Fruit fly (Drosophila melanogaster): ENCODE measurements around the gene shep.
A peak's percentile ranks its signal among the peaks of the same experiment; 100 is the strongest.

The shep gene

dm6 chr3L:5182994-5183566, 94.7 kb downstream of the shep start (continued):
- no peak for TF ChIP-seq CG33557 (GFP tag; optimal IDR thresholded peaks at IDR 0.05)
- peak; percentile 20 for TF ChIP-seq cwo (GFP tag; optimal IDR thresholded peaks at IDR 0.05)
- no peak for TF ChIP-seq CG4404 (GFP tag; IDR thresholded peaks at IDR 0.05)
- no peak for TF ChIP-seq CG3407 (GFP tag; optimal IDR thresholded peaks at IDR 0.05)
- TF ChIP-seq H15 (GFP tag; IDR thresholded peaks at IDR 0.05): no peak
- TF ChIP-seq luna (GFP tag; optimal IDR thresholded peaks at IDR 0.05): no peak
- no peak for TF ChIP-seq jing (GFP tag; optimal IDR thresholded peaks at IDR 0.05)
- no peak for TF ChIP-seq CG15601 (tag; optimal IDR thresholded peaks at IDR 0.05)
- peak; percentile 8 for TF ChIP-seq az2 (GFP tag; optimal IDR thresholded peaks at IDR 0.05)
- no peak for TF ChIP-seq chn (GFP tag; optimal IDR thresholded peaks at IDR 0.05)
- no peak for TF ChIP-seq CG34422 (GFP tag; IDR thresholded peaks at IDR 0.05)
- no peak for TF ChIP-seq NC2β (GFP tag; optimal IDR thresholded peaks at IDR 0.05)
- no peak for TF ChIP-seq C15 (GFP tag; IDR thresholded peaks at IDR 0.05)
- no peak for TF ChIP-seq caup (GFP tag; optimal IDR thresholded peaks at IDR 0.05; ENCODE audit: severe bottlenecking)
- no peak for TF ChIP-seq hbn (GFP tag; IDR thresholded peaks at IDR 0.05; ENCODE audit: partially characterized antibody)
- TF ChIP-seq pita (GFP tag; optimal IDR thresholded peaks at IDR 0.05): no peak
- no peak for TF ChIP-seq br (optimal IDR thresholded peaks at IDR 0.05)
- TF ChIP-seq aop (GFP tag; IDR thresholded peaks at IDR 0.05): no peak
- peak; percentile 15 for TF ChIP-seq CG1647 (GFP tag; optimal IDR thresholded peaks at IDR 0.05)
- no peak for TF ChIP-seq schlank (tag; optimal IDR thresholded peaks at IDR 0.05)
- TF ChIP-seq Stat92E (GFP tag; optimal IDR thresholded peaks at IDR 0.05): no peak
- TF ChIP-seq CG2199 (GFP tag; IDR thresholded peaks at IDR 0.05): no peak
- peak; percentile 3 for TF ChIP-seq sd (tag; optimal IDR thresholded peaks at IDR 0.05)
- TF ChIP-seq grn (GFP tag; optimal IDR thresholded peaks at IDR 0.05): no peak
- TF ChIP-seq Bteb2 (GFP tag; optimal IDR thresholded peaks at IDR 0.05): no peak
- TF ChIP-seq CG10462 (GFP tag; optimal IDR thresholded peaks at IDR 0.05): no peak
- TF ChIP-seq bcd (GFP tag; optimal IDR thresholded peaks at IDR 0.05): no peak
- no peak for TF ChIP-seq HLH54F (GFP tag; optimal IDR thresholded peaks at IDR 0.05)
- peak; percentile 8 for TF ChIP-seq mam (GFP tag; optimal IDR thresholded peaks at IDR 0.05)
- peak; percentile 71 for TF ChIP-seq sens (GFP tag)
- no peak for TF ChIP-seq Mrtf (GFP tag; IDR thresholded peaks at IDR 0.05)
- no peak for TF ChIP-seq gro (GFP tag; optimal IDR thresholded peaks at IDR 0.05)
- peak; percentile 28 for TF ChIP-seq CG11504 (tag; optimal IDR thresholded peaks at IDR 0.05)
- TF ChIP-seq tgo (GFP tag; IDR thresholded peaks at IDR 0.05): no peak
- TF ChIP-seq Side (GFP tag; optimal IDR thresholded peaks at IDR 0.05): no peak
- TF ChIP-seq CG3163 (GFP tag; optimal IDR thresholded peaks at IDR 0.05): no peak
- TF ChIP-seq Sox100B (GFP tag; optimal IDR thresholded peaks at IDR 0.05): no peak
- no peak for TF ChIP-seq Awh (GFP tag; IDR thresholded peaks at IDR 0.05)
- no peak for TF ChIP-seq cas (GFP tag; IDR thresholded peaks at IDR 0.05)
- no peak for TF ChIP-seq mirr (GFP tag; optimal IDR thresholded peaks at IDR 0.05)
- TF ChIP-seq CG11085 (GFP tag; IDR thresholded peaks at IDR 0.05): no peak
- no peak for TF ChIP-seq twi (tag; optimal IDR thresholded peaks at IDR 0.05)
- TF ChIP-seq nmo (GFP tag; optimal IDR thresholded peaks at IDR 0.05): peak; percentile 17
- TF ChIP-seq kay (GFP tag; optimal IDR thresholded peaks at IDR 0.05): no peak
- TF ChIP-seq CG2120 (GFP tag; optimal IDR thresholded peaks at IDR 0.05): peak; percentile 44
- TF ChIP-seq esg (GFP tag; conservative IDR thresholded peaks at IDR 0.05): 0 out of 2 replicates have a peak, but pooled peaks have one; percentile 11
- TF ChIP-seq Med (GFP tag): peak; percentile 68
- TF ChIP-seq CG2202 (tag; optimal IDR thresholded peaks at IDR 0.05): no peak
- peak; percentile 32; the same call in 2 of the 3 replicates for TF ChIP-seq row (GFP tag; IDR thresholded peaks at IDR 0.05)
- no peak for TF ChIP-seq CG17328 (GFP tag; IDR thresholded peaks at IDR 0.05)
- peak; percentile 15 for TF ChIP-seq CG18599 (GFP tag; optimal IDR thresholded peaks at IDR 0.05)
- TF ChIP-seq CG14860 (GFP tag; IDR thresholded peaks at IDR 0.05; ENCODE audit: partially characterized antibody): no peak

Measured in whole organism, embryonic.